Fruit fly (Drosophila melanogaster) whole organism, prepupa: ENCODE results near the gene CG31917.
A peak's percentile ranks its signal among the peaks of the same experiment; 100 is the strongest.

ENCODE experiments used
- Blimp-1 ChIP-seq: fragments of 200-800 bp; sonication (Bioruptor generic); optimal IDR thresholded peaks from 3 replicates; lab custom pipeline; 2017; ENCODE audit warnings: missing biosample characterization, missing genetic modification characterization, mild to moderate bottlenecking, moderate library complexity, missing genetic modification reagents
- CG10631 ChIP-seq: fragments of 200-800 bp; sonication (Bioruptor generic); optimal IDR thresholded peaks from 2 replicates; lab custom pipeline; 2016; ENCODE audit warnings: missing biosample characterization, missing genetic modification characterization
- CG1621 ChIP-seq: fragments of 200-800 bp; sonication (Bioruptor generic); optimal IDR thresholded peaks from 3 replicates; lab custom pipeline; 2018; ENCODE audit warnings: missing biosample characterization, mild to moderate bottlenecking, missing genetic modification characterization
- CG16779 ChIP-seq: fragments of 200-800 bp; sonication (Bioruptor generic); optimal IDR thresholded peaks from 3 replicates; lab custom pipeline; 2017; ENCODE audit warnings: missing biosample characterization, mild to moderate bottlenecking, missing genetic modification characterization
- CG3032 ChIP-seq: fragments of 200-800 bp; optimal IDR thresholded peaks from 2 replicates; lab custom pipeline; 2019; ENCODE audit warnings: missing biosample characterization, mild to moderate bottlenecking, missing genetic modification characterization, moderate library complexity
- CG31627 ChIP-seq: fragments of 200-800 bp; sonication (Bioruptor generic); optimal IDR thresholded peaks from 3 replicates; lab custom pipeline; 2016; ENCODE audit warnings: missing biosample characterization, missing genetic modification characterization
- CG32006 ChIP-seq: fragments of 200-800 bp; sonication (Bioruptor generic); optimal IDR thresholded peaks from 3 replicates; lab custom pipeline; 2017; ENCODE audit warnings: missing biosample characterization, mild to moderate bottlenecking, missing genetic modification characterization
- CG34406 ChIP-seq: fragments of 200-800 bp; sonication (Bioruptor generic); optimal IDR thresholded peaks from 3 replicates; lab custom pipeline; 2016; ENCODE audit warnings: missing biosample characterization, missing genetic modification characterization
- CG3919 ChIP-seq: fragments of 200-800 bp; sonication (Bioruptor generic); optimal IDR thresholded peaks from 3 replicates; lab custom pipeline; 2016; ENCODE audit warnings: missing biosample characterization, missing genetic modification characterization
- CG4318 ChIP-seq: fragments of 200-800 bp; sonication (Bioruptor generic); optimal IDR thresholded peaks from 3 replicates; lab custom pipeline; 2017; ENCODE audit warnings: missing biosample characterization, mild to moderate bottlenecking, missing genetic modification characterization
- CG6163 ChIP-seq: fragments of 200-800 bp; sonication (Bioruptor generic); IDR thresholded peaks from 3 replicates; pipeline ENCODE4 v1.3.6; 2022; ENCODE audit warnings: missing biosample characterization, missing genetic modification characterization
- CG6276 ChIP-seq: fragments of 200-800 bp; sonication (Bioruptor generic); optimal IDR thresholded peaks from 2 replicates; lab custom pipeline; 2017; ENCODE audit warnings: missing biosample characterization, mild to moderate bottlenecking, missing genetic modification characterization
- CG6792 ChIP-seq: fragments of 200-800 bp; sonication (Bioruptor generic); optimal IDR thresholded peaks from 3 replicates; lab custom pipeline; 2016; ENCODE audit warnings: missing biosample characterization, missing genetic modification characterization
- CG6808 ChIP-seq: fragments of 200-800 bp; sonication (Bioruptor generic); optimal IDR thresholded peaks from 3 replicates; lab custom pipeline; 2017; ENCODE audit warnings: missing biosample characterization, missing genetic modification characterization, mild to moderate bottlenecking, moderate library complexity, missing genetic modification reagents
- CG6854 ChIP-seq: fragments of 200-800 bp; sonication (Bioruptor generic); optimal IDR thresholded peaks from 2 replicates; lab custom pipeline; 2017; ENCODE audit warnings: missing biosample characterization, mild to moderate bottlenecking, missing genetic modification characterization
- CG7368 ChIP-seq: fragments of 200-800 bp; sonication (Bioruptor generic); optimal IDR thresholded peaks from 3 replicates; lab custom pipeline; 2016; ENCODE audit warnings: missing biosample characterization, missing genetic modification characterization
- CG8119 ChIP-seq: fragments of 200-800 bp; sonication (Bioruptor generic); IDR thresholded peaks from 3 replicates; pipeline ENCODE4 v1.3.6; 2022; ENCODE audit warnings: missing biosample characterization, missing genetic modification characterization
- CG8319 ChIP-seq: fragments of 200-800 bp; sonication (Bioruptor generic); optimal IDR thresholded peaks from 3 replicates; lab custom pipeline; 2016; ENCODE audit warnings: missing biosample characterization, missing genetic modification characterization
- CG8632 ChIP-seq: fragments of 200-800 bp; sonication (Bioruptor generic); optimal IDR thresholded peaks from 3 replicates; lab custom pipeline; 2016; ENCODE audit warnings: missing biosample characterization, missing genetic modification characterization
- CG9139 ChIP-seq: fragments of 200-800 bp; sonication (Bioruptor generic); optimal IDR thresholded peaks from 3 replicates; lab custom pipeline; 2017; ENCODE audit warnings: missing biosample characterization, mild to moderate bottlenecking, missing genetic modification characterization
- Eip75B ChIP-seq: fragments of 200-800 bp; sonication (Bioruptor generic); optimal IDR thresholded peaks from 3 replicates; lab custom pipeline; 2016; ENCODE audit warnings: missing biosample characterization, missing genetic modification characterization
- Eip78C ChIP-seq: fragments of 200-800 bp; sonication (Bioruptor generic); peaks from one replicate; lab custom pipeline; 2016; ENCODE audit warnings: missing biosample characterization, missing genetic modification characterization
- Eip93F ChIP-seq: fragments of 200-800 bp; sonication (Bioruptor generic); optimal IDR thresholded peaks from 2 replicates; lab custom pipeline; 2016; ENCODE audit warnings: missing biosample characterization, mild to moderate bottlenecking, missing genetic modification characterization
- Ets21C ChIP-seq: fragments of 200-800 bp; sonication (Bioruptor generic); optimal IDR thresholded peaks from 3 replicates; lab custom pipeline; 2016; ENCODE audit warnings: missing biosample characterization, missing genetic modification characterization
- Ets96B ChIP-seq: fragments of 200-800 bp; optimal IDR thresholded peaks from 2 replicates; lab custom pipeline; 2019; ENCODE audit warnings: missing biosample characterization, mild to moderate bottlenecking, missing genetic modification characterization, moderate library complexity
- Gug ChIP-seq: fragments of 200-800 bp; sonication (Bioruptor generic); IDR thresholded peaks from 2 replicates; pipeline ENCODE4 v1.3.6; 2022; ENCODE audit warnings: missing biosample characterization, missing genetic modification characterization
- Hr38 ChIP-seq: sonication (Bioruptor generic); optimal IDR thresholded peaks from 2 replicates; lab custom pipeline; 2016; ENCODE audit warnings: missing biosample characterization, missing genetic modification characterization
- Hr39 ChIP-seq: fragments of 200-800 bp; sonication (Bioruptor generic); optimal IDR thresholded peaks from 2 replicates; lab custom pipeline; 2016; ENCODE audit warnings: missing biosample characterization, missing genetic modification characterization
- Lpt ChIP-seq: fragments of 200-800 bp; sonication (Bioruptor generic); optimal IDR thresholded peaks from 3 replicates; lab custom pipeline; 2016; ENCODE audit warnings: missing biosample characterization, missing genetic modification characterization
- Met ChIP-seq: fragments of 200-800 bp; sonication (Bioruptor generic); optimal IDR thresholded peaks from 3 replicates; lab custom pipeline; 2016; ENCODE audit warnings: missing biosample characterization, missing genetic modification characterization
- OdsH ChIP-seq: fragments of 200-800 bp; sonication (Bioruptor generic); optimal IDR thresholded peaks from 3 replicates; lab custom pipeline; 2016; ENCODE audit warnings: missing biosample characterization, missing genetic modification characterization
- Smox ChIP-seq: fragments of 200-800 bp; sonication (Bioruptor generic); optimal IDR thresholded peaks from 3 replicates; lab custom pipeline; 2016; ENCODE audit warnings: missing biosample characterization, missing genetic modification characterization
- Sox102F ChIP-seq: fragments of 200-800 bp; sonication (Bioruptor generic); optimal IDR thresholded peaks from 2 replicates; lab custom pipeline; 2016; ENCODE audit warnings: missing biosample characterization, mild to moderate bottlenecking, missing genetic modification characterization
- Sox14 ChIP-seq: fragments of 200-800 bp; sonication (Bioruptor generic); optimal IDR thresholded peaks from 3 replicates; lab custom pipeline; 2016; ENCODE audit warnings: missing biosample characterization, missing genetic modification characterization
- Sox15 ChIP-seq: fragments of 200-800 bp; sonication (Bioruptor generic); optimal IDR thresholded peaks from 3 replicates; lab custom pipeline; 2016; ENCODE audit warnings: missing biosample characterization, missing genetic modification characterization
- achi ChIP-seq: fragments of 200-800 bp; sonication (Bioruptor generic); optimal IDR thresholded peaks from 3 replicates; lab custom pipeline; 2016; ENCODE audit warnings: missing biosample characterization, missing genetic modification characterization
- acj6 ChIP-seq: fragments of 200-800 bp; sonication (Bioruptor generic); optimal IDR thresholded peaks from 3 replicates; lab custom pipeline; 2016; ENCODE audit warnings: missing biosample characterization, missing genetic modification characterization
- cyc ChIP-seq: fragments of 200-800 bp; sonication (Bioruptor generic); optimal IDR thresholded peaks from 3 replicates; lab custom pipeline; 2016; ENCODE audit warnings: missing biosample characterization, missing genetic modification characterization
- dac ChIP-seq: fragments of 200-800 bp; sonication (Bioruptor generic); optimal IDR thresholded peaks from 2 replicates; lab custom pipeline; 2017; ENCODE audit warnings: missing biosample characterization, mild to moderate bottlenecking, missing genetic modification characterization
- dsx ChIP-seq: fragments of 200-800 bp; optimal IDR thresholded peaks from 3 replicates; lab custom pipeline; 2019; ENCODE audit warnings: missing biosample characterization, mild to moderate bottlenecking, missing genetic modification characterization, moderate library complexity; ENCODE audit not compliant: poor library complexity, severe bottlenecking
- eg ChIP-seq: fragments of 200-800 bp; sonication (Bioruptor generic); IDR thresholded peaks from 3 replicates; pipeline ENCODE4 v1.3.6; 2022; ENCODE audit warnings: missing biosample characterization, missing genetic modification characterization
- esn ChIP-seq: fragments of 200-800 bp; sonication (Bioruptor generic); optimal IDR thresholded peaks from 2 replicates; lab custom pipeline; 2016; ENCODE audit warnings: missing biosample characterization, mild to moderate bottlenecking, missing genetic modification characterization, moderate library complexity
- fd59A ChIP-seq: fragments of 200-800 bp; sonication (Bioruptor generic); optimal IDR thresholded peaks from 2 replicates; lab custom pipeline; 2017; ENCODE audit warnings: missing biosample characterization, mild to moderate bottlenecking, missing genetic modification characterization, missing genetic modification reagents
- fd85E ChIP-seq: fragments of 200-800 bp; sonication (Bioruptor generic); optimal IDR thresholded peaks from 3 replicates; lab custom pipeline; 2016; ENCODE audit warnings: missing biosample characterization, missing genetic modification characterization
- lz ChIP-seq: fragments of 200-800 bp; sonication (Bioruptor generic); optimal IDR thresholded peaks from 3 replicates; lab custom pipeline; 2016; ENCODE audit warnings: missing biosample characterization, missing genetic modification characterization
- net ChIP-seq: fragments of 200-800 bp; sonication (Bioruptor generic); optimal IDR thresholded peaks from 3 replicates; lab custom pipeline; 2016; ENCODE audit warnings: missing biosample characterization, missing genetic modification characterization
- pdm3 ChIP-seq: fragments of 200-800 bp; sonication (Bioruptor generic); optimal IDR thresholded peaks from 3 replicates; lab custom pipeline; 2016; ENCODE audit warnings: missing biosample characterization, missing genetic modification characterization
- salr ChIP-seq, 2 experiments: fragments of 200-800 bp; sonication (Bioruptor generic); optimal IDR thresholded peaks; 3 replicates each; lab custom pipeline; 2016 to 2018; ENCODE audit warnings: missing biosample characterization in 2 of 2, missing genetic modification characterization in 2 of 2, mild to moderate bottlenecking in 1 of 2
- ss ChIP-seq, 2 experiments: fragments of 200-800 bp; sonication (Bioruptor generic); optimal IDR thresholded peaks; 2 replicates in 1 of 2; 3 replicates in 1 of 2; lab custom pipeline; 2017 to 2018; ENCODE audit warnings: mild to moderate bottlenecking in 2 of 2, missing biosample characterization in 2 of 2, missing genetic modification characterization in 2 of 2, moderate library complexity in 1 of 2
- topi ChIP-seq: fragments of 200-800 bp; sonication (Bioruptor generic); optimal IDR thresholded peaks from 3 replicates; lab custom pipeline; 2016; ENCODE audit warnings: missing biosample characterization, missing genetic modification characterization
- vri ChIP-seq: fragments of 200-800 bp; sonication (Bioruptor generic); optimal IDR thresholded peaks from 3 replicates; lab custom pipeline; 2016; ENCODE audit warnings: missing biosample characterization, mild to moderate bottlenecking, missing genetic modification characterization

CG31917 gene

dm6 chr2L:4981278-4981966 is 29.2 kb downstream of the CG31917 start, which contains the start of the genes CG8892 and CG34126:
CG8892 (minus strand) TSS chr2L:4981592.
CG34126 (plus strand) TSS chr2L:4981614.
- peak; percentile 98 for TF ChIP-seq Hr39 (GFP tag; lab: Kevin White, UChicago)
- peak; percentile 89 for TF ChIP-seq eg (GFP tag; lab: Robert Waterston, UW)
- peak; percentile 98 for TF ChIP-seq pdm3 (GFP tag; lab: Kevin White, UChicago)
- TF ChIP-seq Blimp-1 (GFP tag; lab: Kevin White, UChicago): peak; percentile 92
- peak; percentile 91 to 96 for TF ChIP-seq salr (GFP tag; optimal IDR thresholded peaks at IDR 0.05; lab: Kevin White, UChicago)
- peak; percentile 95 for TF ChIP-seq vri (GFP tag; lab: Kevin White, UChicago)
- TF ChIP-seq Smox: peak; percentile 96
- peak; percentile 98 for TF ChIP-seq Eip78C (GFP tag; lab: Kevin White, UChicago)
- peak; percentile 96 for TF ChIP-seq CG4318 (GFP tag; lab: Kevin White, UChicago)
- TF ChIP-seq net: peak; percentile 94
- TF ChIP-seq Ets96B: peak; percentile 92
- TF ChIP-seq CG31627 (GFP tag; lab: Kevin White, UChicago): peak; percentile 99
- peak; percentile 98 for TF ChIP-seq esn
- peak; percentile 96 for TF ChIP-seq dac (GFP tag; lab: Kevin White, UChicago)
- peak; percentile 97 for TF ChIP-seq Sox14 (GFP tag; lab: Kevin White, UChicago)
- no peak for TF ChIP-seq Hr38 (GFP tag; lab: Kevin White, UChicago)
- TF ChIP-seq CG6854: peak; percentile 88
- peak; percentile 88 for TF ChIP-seq CG8119 (GFP tag; lab: Robert Waterston, UW)
- peak; percentile 98 for TF ChIP-seq lz (GFP tag; lab: Kevin White, UChicago)
- peak; percentile 96 for TF ChIP-seq Sox102F (GFP tag; lab: Kevin White, UChicago)
- TF ChIP-seq CG6163 (GFP tag; lab: Robert Waterston, UW): peak; percentile 93
- TF ChIP-seq Ets21C (GFP tag; lab: Kevin White, UChicago): peak; percentile 97
- peak; percentile 95 for TF ChIP-seq CG6792 (GFP tag; lab: Kevin White, UChicago)
- TF ChIP-seq CG32006: peak; percentile 97
- TF ChIP-seq Lpt (GFP tag; lab: Kevin White, UChicago): peak; percentile 90
- peak; percentile 95 for TF ChIP-seq Met
- TF ChIP-seq CG8632 (GFP tag; lab: Kevin White, UChicago): peak; percentile 95
- TF ChIP-seq cyc: peak; percentile 98
- peak; percentile 96 for TF ChIP-seq CG8319
- peak; percentile 90 for TF ChIP-seq fd85E (GFP tag; lab: Kevin White, UChicago)
- peak; percentile 93 for TF ChIP-seq CG6808 (GFP tag; lab: Kevin White, UChicago)
- TF ChIP-seq CG7368 (GFP tag; lab: Kevin White, UChicago): peak; percentile 92
- peak; percentile 80 for TF ChIP-seq CG9139
- peak; percentile 98 for TF ChIP-seq acj6
- TF ChIP-seq CG16779 (tag; lab: Kevin White, UChicago): peak; percentile 82
- TF ChIP-seq topi (GFP tag; lab: Kevin White, UChicago): peak; percentile 97
- peak; percentile 98 for TF ChIP-seq CG3919
- peak; percentile 87 for TF ChIP-seq Eip93F (GFP tag; lab: Kevin White, UChicago)
- TF ChIP-seq Eip75B (GFP tag; lab: Kevin White, UChicago): peak; percentile 96
- peak; percentile 96 for TF ChIP-seq fd59A
- peak; percentile 96 for TF ChIP-seq achi (GFP tag; lab: Kevin White, UChicago)
- peak; percentile 94 for TF ChIP-seq Gug (GFP tag; lab: Robert Waterston, UW)
- TF ChIP-seq Sox15 (GFP tag; lab: Kevin White, UChicago): peak; percentile 98
- TF ChIP-seq ss (GFP tag; optimal IDR thresholded peaks at IDR 0.05; lab: Kevin White, UChicago): peak; percentile 85 to 95
- TF ChIP-seq CG6276 (GFP tag; lab: Kevin White, UChicago): peak; percentile 81
- TF ChIP-seq CG34406: peak; percentile 94
- TF ChIP-seq CG1621: peak; percentile 87
- peak; percentile 99 for TF ChIP-seq OdsH
- TF ChIP-seq CG3032: peak; percentile 98
- peak; percentile 89 for TF ChIP-seq dsx (GFP tag; lab: Kevin White, UChicago)
- peak; percentile 99 for TF ChIP-seq CG10631
